Worm (Caenorhabditis elegans): Measurements from ENCODE around the gene F53B7.4.

F53B7.4 gene

DNA sequence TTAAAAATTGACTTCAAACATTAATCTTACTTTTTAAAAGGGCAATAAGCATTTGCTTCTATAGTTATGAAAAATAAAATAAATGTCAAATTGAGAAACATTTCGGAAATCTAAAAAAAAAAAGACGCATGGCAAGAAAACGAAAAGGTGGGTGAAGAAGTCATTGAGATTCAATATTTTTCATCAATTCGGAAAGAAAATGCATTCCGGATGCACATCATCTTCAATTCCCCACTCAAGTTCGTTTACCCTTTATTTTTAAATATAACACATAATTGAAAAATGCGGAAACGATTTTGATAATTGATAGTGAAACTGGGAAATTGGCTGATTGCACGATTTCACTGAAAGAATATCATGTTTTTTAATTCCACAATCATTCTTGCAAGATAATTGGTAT lies at the start of gene F53B7.4:
Gene F53B7.4 (minus strand): TSS at position 101 of the 400 bp plus-strand sequence.
- no peak for TF ChIP-seq unc-62 (GFP tag; optimal IDR thresholded peaks at IDR 0.05)

DNA sequence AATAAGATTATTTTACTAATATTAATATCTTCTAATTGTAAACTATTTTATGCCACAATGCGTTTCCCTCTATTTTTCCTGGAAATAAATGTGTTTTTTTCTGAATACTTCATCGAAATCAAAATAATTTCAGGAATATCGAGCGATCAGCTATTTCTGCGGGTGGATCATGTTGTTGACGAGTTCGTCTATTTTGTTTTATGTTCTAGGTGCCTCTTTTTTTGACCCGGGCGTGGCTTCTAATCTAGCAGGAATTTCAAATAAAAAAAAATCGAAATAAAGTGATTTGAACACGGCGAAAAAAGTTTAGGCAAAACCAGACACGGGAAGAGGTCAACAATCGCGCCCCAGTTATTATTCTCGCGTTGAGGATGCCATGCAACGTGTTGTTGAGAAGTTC lies 49.6 kb upstream of the F53B7.4 start, which contains the start of gene T04C12.33:
Gene T04C12.33 (plus strand): TSS at position 301 of the 400 bp plus-strand sequence.
- no peak for TF ChIP-seq unc-62 (GFP tag; optimal IDR thresholded peaks at IDR 0.05)

DNA sequence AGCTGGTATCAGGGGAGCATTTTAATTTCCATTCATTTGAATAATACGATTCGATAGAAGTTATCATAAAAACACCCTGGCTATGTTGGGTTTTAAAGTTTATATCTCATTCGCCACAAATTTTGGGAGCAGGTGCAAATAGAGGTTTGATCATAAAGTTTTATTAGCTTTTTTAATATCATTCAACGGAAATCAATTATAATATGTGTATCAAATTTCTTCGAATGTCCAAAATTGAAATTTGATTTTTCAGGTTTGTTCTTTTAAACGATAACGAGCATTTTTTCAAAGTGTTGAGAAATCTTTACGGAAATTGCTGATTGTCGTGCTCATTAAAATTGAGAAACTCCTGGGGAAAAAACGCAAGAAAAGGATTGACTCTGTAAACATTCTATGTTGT lies 46.3 kb upstream of the F53B7.4 start, which contains the start of gene srh-74:
Gene srh-74 (minus strand): TSS at position 101 of the 400 bp plus-strand sequence.
- TF ChIP-seq unc-62 (GFP tag; optimal IDR thresholded peaks at IDR 0.05) = no peak

DNA sequence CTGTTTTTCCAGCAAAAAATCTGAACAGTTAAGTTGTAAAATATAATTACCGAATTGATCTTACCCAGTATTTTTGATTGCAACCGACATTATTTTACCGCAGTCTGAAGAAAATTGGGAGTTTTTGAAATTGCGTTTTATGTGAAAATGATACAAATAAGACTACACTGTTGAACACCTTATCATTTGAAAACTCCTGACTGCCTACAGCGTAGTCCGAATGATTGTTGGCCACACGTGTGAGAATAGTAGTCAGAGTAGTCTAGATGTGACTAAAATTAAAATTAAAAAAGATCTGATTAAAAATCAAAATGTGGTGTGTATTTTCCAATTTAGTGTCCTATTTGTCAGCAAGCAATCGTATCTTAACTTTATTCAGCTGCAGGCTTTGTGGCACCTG lies 44.4 kb upstream of the F53B7.4 start, which contains the start of gene dhs-18:
Gene dhs-18 (minus strand): TSS at position 104 of the 400 bp plus-strand sequence.
- no peak for TF ChIP-seq unc-62 (GFP tag; optimal IDR thresholded peaks at IDR 0.05)

DNA sequence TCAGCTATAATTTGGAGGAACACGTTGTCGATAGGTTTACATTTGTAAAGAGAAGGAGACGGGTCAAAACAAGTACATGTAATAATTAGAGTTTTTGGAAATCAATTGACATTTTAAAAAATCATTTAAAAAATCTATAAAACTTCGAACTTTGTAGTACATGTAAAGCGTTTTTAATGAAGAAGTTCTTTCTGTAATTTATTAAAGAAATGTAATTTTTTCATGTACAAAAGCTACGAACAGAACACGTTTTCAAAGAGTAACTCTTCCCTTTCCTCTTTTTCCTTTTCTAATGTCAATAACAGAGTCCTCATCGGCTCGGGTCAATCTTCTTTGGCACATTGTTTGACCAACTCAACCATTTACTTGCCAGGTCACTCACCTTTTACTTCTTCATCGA lies 41.4 kb upstream of the F53B7.4 start, which contains the start of gene C45B11.6:
Gene C45B11.6 (plus strand): TSS at position 301 of the 400 bp plus-strand sequence.
- no peak for TF ChIP-seq unc-62 (GFP tag; optimal IDR thresholded peaks at IDR 0.05)

- TF ChIP-seq unc-62 (GFP tag; optimal IDR thresholded peaks at IDR 0.05) = no peak
These were observed 40.2 kb upstream of the F53B7.4 start, which contains the start of gene C45B11.2 for ce11 chrV:11042538-11042937. Gene C45B11.2, plus strand, starts transcription at chrV:11042710.

DNA sequence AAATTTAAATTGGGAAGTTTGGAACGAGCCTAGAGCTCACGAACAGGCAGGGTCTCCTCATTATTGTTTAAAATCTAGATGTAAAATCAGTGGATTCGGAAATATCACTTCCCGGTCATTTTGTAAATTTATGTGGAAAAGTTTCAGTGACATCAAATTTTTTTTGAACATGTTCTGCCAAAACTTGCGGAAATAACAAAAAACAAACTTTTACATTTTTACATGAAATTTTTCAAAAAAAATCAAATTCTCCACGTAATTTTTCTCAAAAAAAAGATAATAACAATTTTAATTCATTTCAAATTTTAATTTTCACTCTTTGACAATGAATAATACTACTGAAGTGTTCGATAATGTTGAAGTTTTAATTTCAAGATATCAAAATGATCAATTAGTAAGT lies 39.2 kb upstream of the F53B7.4 start, which contains the start of gene C45B11.5:
Gene C45B11.5 (plus strand): TSS at position 301 of the 400 bp plus-strand sequence.
- no peak for TF ChIP-seq unc-62 (GFP tag; optimal IDR thresholded peaks at IDR 0.05)

ce11 chrV:11040473-11040872 lies 38.1 kb upstream of the F53B7.4 start, which contains the start of gene C45B11.8:
Gene C45B11.8, plus strand, starts transcription at chrV:11040773.
- no peak for TF ChIP-seq unc-62 (GFP tag; optimal IDR thresholded peaks at IDR 0.05)

DNA sequence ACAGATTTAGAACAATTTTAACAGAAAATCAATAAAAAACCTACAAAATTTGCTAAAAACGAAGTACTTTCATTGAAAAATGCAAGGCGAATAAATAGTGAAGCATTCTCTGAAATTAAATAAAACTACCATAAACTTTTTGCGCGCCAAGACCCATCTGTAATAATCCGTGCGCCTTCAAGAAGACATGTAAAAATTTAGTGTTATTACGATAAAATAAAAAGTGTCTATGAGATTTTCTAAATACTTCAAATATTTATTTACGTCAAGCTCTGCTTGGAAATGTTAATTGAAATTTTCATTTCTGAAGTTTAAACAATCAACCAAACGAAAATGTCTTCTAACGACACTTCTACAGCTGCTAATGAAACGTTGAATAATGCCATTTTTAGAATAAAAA lies 37.7 kb upstream of the F53B7.4 start, which contains the start of gene C45B11.9:
Gene C45B11.9 (plus strand): TSS at position 301 of the 400 bp plus-strand sequence.
- no peak for TF ChIP-seq unc-62 (GFP tag; optimal IDR thresholded peaks at IDR 0.05)

DNA sequence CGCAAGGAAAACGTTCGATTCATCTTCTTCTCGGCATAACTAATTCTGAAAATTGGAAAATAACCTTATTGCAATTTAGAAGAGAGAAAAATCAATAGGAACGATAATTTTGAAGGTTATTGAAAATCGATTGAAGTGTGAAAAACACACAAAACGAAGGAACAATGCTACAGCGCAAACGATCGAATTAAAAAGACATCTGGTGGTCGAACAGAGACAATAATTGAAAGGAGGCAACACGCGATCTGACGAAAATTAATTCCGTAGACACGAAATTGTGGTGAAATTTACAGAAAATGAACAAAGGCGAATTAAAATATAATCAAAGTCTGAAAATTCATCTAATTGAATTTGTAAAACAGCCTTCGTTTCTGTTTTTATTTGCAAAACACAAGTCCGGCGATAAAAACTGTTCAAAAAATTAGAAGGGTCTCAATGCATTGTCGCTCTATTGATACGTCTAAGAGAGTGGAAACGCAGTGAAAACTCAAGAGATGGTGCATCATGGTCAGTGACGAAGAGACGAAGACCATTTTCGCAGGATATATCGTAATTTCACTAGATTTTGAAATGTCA lies 37.1 kb upstream of the F53B7.4 start, which contains the start of gene pak-2:
Gene pak-2 (minus strand): TSS at position 51 of the 576 bp plus-strand sequence.
- TF ChIP-seq unc-62 (GFP tag; optimal IDR thresholded peaks at IDR 0.05) = no peak

- TF ChIP-seq unc-62 (GFP tag; optimal IDR thresholded peaks at IDR 0.05) = no peak
These were observed 32.4 kb upstream of the F53B7.4 start, which contains the start of gene pptr-2 for ce11 chrV:11034748-11035147. Gene pptr-2, minus strand, starts transcription at chrV:11034931.

DNA sequence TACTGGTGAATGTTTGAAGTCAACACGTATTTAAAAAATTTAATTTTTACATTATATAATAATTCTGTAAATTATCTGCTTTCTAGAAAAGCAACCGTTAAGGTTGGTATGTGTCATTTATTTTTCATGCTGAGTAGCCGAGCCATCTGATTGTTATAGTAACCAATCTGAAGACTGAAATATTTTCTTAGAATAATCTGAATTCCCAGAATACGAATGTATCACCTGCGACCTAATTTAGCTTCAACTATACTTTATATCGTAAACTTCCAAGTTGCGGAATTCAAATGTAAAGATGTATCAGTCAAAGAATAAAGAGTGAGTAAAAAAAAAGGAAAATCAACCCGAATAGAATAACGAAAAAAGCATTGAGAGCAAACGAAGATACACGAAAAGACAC lies 30.9 kb upstream of the F53B7.4 start:
- no peak for TF ChIP-seq unc-62 (GFP tag; optimal IDR thresholded peaks at IDR 0.05)

- no peak for TF ChIP-seq unc-62 (GFP tag; optimal IDR thresholded peaks at IDR 0.05)
These were observed 28.3 kb upstream of the F53B7.4 start for ce11 chrV:11030675-11031074.

DNA sequence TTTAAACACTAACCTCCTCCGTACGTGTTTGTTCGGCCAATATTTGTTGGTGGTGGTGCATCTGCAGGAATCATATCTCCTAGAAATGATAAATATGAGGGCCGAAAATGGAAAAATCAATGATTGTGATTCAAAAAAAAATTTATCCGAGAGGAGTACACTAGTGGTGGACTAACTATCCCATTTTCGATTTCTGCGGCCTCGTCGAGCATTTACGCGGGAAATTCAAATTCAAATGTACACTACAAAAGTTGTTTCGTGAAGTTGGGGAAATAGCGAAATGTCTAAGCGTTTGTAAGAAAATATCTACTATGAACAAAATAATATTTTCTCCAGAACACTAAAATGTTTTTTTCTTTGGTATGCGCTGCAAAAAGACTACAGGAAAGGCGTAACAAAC lies 27.0 kb upstream of the F53B7.4 start:
- no peak for TF ChIP-seq unc-62 (GFP tag; optimal IDR thresholded peaks at IDR 0.05)

ce11 chrV:11027740-11028139 lies 25.4 kb upstream of the F53B7.4 start:
- TF ChIP-seq unc-62 (GFP tag; optimal IDR thresholded peaks at IDR 0.05) = no peak

ce11 chrV:11022817-11023216 lies 20.5 kb upstream of the F53B7.4 start, which contains the start of the genes C13G3.12 and hot-6:
Gene C13G3.12, minus strand, starts transcription at chrV:11022917.
Gene hot-6, minus strand, starts transcription at chrV:11022937.
- no peak for TF ChIP-seq unc-62 (GFP tag; optimal IDR thresholded peaks at IDR 0.05)

Measured in whole organism, dauer.